Worm (Caenorhabditis elegans): ENCODE measurements around the gene C31G12.3.

ce11 chrV:18195006-18195405 is 10.0 kb downstream of the C31G12.3 start, which contains the start of gene F16H6.3:
- TF ChIP-seq him-1 (tag; optimal IDR thresholded peaks at IDR 0.05) (no peak), W03F9.2 (tag; optimal IDR thresholded peaks at IDR 0.05) (no peak)

All from whole organism, L4/young adult.